Fruit fly (Drosophila melanogaster) whole organism, wandering third instar larva: ENCODE results near the gene CG9578.

Experiments used
- CG9705 ChIP-seq: fragments of 200-800 bp; sonication (Bioruptor generic); optimal IDR thresholded peaks from 2 replicates; lab custom pipeline; 2018; ENCODE audit warnings: missing biosample characterization, mild to moderate bottlenecking, missing genetic modification characterization
- Hr78 ChIP-seq: fragments of >200 bp; optimal IDR thresholded peaks from 2 replicates; lab custom pipeline; 2017; ENCODE audit warnings: missing biosample characterization, missing genetic modification characterization
- Mio ChIP-seq: sonication (Bioruptor generic); optimal IDR thresholded peaks from 2 replicates; lab custom pipeline; 2016; ENCODE audit warnings: missing biosample characterization, missing genetic modification characterization
- br ChIP-seq: fragments of 200-800 bp; sonication (Bioruptor generic); optimal IDR thresholded peaks from 2 replicates; lab custom pipeline; 2016; ENCODE audit warnings: missing biosample characterization, missing genetic modification characterization
- brk ChIP-seq: fragments of 200-800 bp; sonication (Bioruptor generic); optimal IDR thresholded peaks from 2 replicates; lab custom pipeline; 2016; ENCODE audit warnings: missing biosample characterization, mild to moderate bottlenecking, missing genetic modification characterization
- fru ChIP-seq: fragments of 200-800 bp; sonication (Bioruptor generic); optimal IDR thresholded peaks from 3 replicates; lab custom pipeline; 2016; ENCODE audit warnings: missing biosample characterization, mild to moderate bottlenecking, missing genetic modification characterization
- pan ChIP-seq: fragments of >200 bp; optimal IDR thresholded peaks from 2 replicates; lab custom pipeline; 2017
- psq ChIP-seq: fragments of 200-800 bp; sonication (Bioruptor generic); optimal IDR thresholded peaks from 3 replicates; lab custom pipeline; 2017; ENCODE audit warnings: missing biosample characterization, mild to moderate bottlenecking, missing genetic modification characterization, moderate library complexity
- rgr ChIP-seq: fragments of 200-800 bp; sonication (Bioruptor generic); optimal IDR thresholded peaks from 3 replicates; lab custom pipeline; 2016; ENCODE audit warnings: missing biosample characterization, mild to moderate bottlenecking, missing genetic modification characterization
- usp ChIP-seq: fragments of >200 bp; optimal IDR thresholded peaks from 2 replicates; lab custom pipeline; 2017; ENCODE audit warnings: missing biosample characterization, missing genetic modification characterization

- no peak for TF ChIP-seq usp (GFP tag; lab: Kevin White, UChicago)
- TF ChIP-seq pan (lab: Kevin White, UChicago): no peak
- TF ChIP-seq Mio: peak; percentile 40
- no peak for TF ChIP-seq Hr78 (GFP tag; lab: Kevin White, UChicago)
- TF ChIP-seq rgr (GFP tag; lab: Kevin White, UChicago): peak; percentile 89
- peak; percentile 93 for TF ChIP-seq fru (GFP tag; lab: Kevin White, UChicago)
- TF ChIP-seq CG9705 (GFP tag; lab: Kevin White, UChicago): peak; percentile 85
- TF ChIP-seq br: peak; percentile 91
- TF ChIP-seq psq: peak; percentile 82
- TF ChIP-seq brk (GFP tag; lab: Kevin White, UChicago): no peak
Measured at dm6 chrX:20173464-20173995, 3.5 kb downstream of the CG9578 start, which contains the start of gene AnxB10.
